Worm (Caenorhabditis elegans): ENCODE results near the gene ced-11.

The ced-11 gene

ce11 chrIII:9101212-9101611 is 18.1 kb upstream of the ced-11 start, which contains the start of gene ZK507.1:
Gene ZK507.1 (minus strand): TSS chrIII:9101312.
- TF ChIP-seq W03F9.2 (tag; optimal IDR thresholded peaks at IDR 0.05): no peak
- TF ChIP-seq him-1 (tag; optimal IDR thresholded peaks at IDR 0.05): no peak
- TF ChIP-seq dao-5 (tag; optimal IDR thresholded peaks at IDR 0.05): no peak

- TF ChIP-seq dao-5 (tag; optimal IDR thresholded peaks at IDR 0.05) (no peak), W03F9.2 (tag; optimal IDR thresholded peaks at IDR 0.05) (no peak), him-1 (tag; optimal IDR thresholded peaks at IDR 0.05) (no peak)
Observed at ce11 chrIII:9103643-9104042, 15.7 kb upstream of the ced-11 start, which contains the start of gene dos-1. Gene dos-1 (plus strand): TSS chrIII:9103943.

- TF ChIP-seq dao-5 (tag; optimal IDR thresholded peaks at IDR 0.05): no peak
- TF ChIP-seq W03F9.2 (tag; optimal IDR thresholded peaks at IDR 0.05): no peak
- peak; percentile 8 for TF ChIP-seq him-1 (tag; optimal IDR thresholded peaks at IDR 0.05)
Observed at ce11 chrIII:9104060-9104459, 15.3 kb upstream of the ced-11 start.

ce11 chrIII:9105653-9106052 is 13.7 kb upstream of the ced-11 start:
- TF ChIP-seq W03F9.2 (tag; optimal IDR thresholded peaks at IDR 0.05) (no peak), dao-5 (tag; optimal IDR thresholded peaks at IDR 0.05) (no peak), him-1 (tag; optimal IDR thresholded peaks at IDR 0.05) (no peak)

ce11 chrIII:9109172-9109571 is 10.2 kb upstream of the ced-11 start, which contains the start of gene cya-1:
Gene cya-1 (minus strand): TSS chrIII:9109272.
- TF ChIP-seq him-1 (tag; optimal IDR thresholded peaks at IDR 0.05): no peak
- TF ChIP-seq dao-5 (tag; optimal IDR thresholded peaks at IDR 0.05): no peak
- no peak for TF ChIP-seq W03F9.2 (tag; optimal IDR thresholded peaks at IDR 0.05)

- TF ChIP-seq W03F9.2 (tag; optimal IDR thresholded peaks at IDR 0.05) (no peak), dao-5 (tag; optimal IDR thresholded peaks at IDR 0.05) (no peak), him-1 (tag; optimal IDR thresholded peaks at IDR 0.05) (no peak)
Observed at ce11 chrIII:9109726-9110125, 9.6 kb upstream of the ced-11 start.

ce11 chrIII:9110270-9110669 is 9.1 kb upstream of the ced-11 start:
- TF ChIP-seq dao-5 (tag; optimal IDR thresholded peaks at IDR 0.05) (no peak), him-1 (tag; optimal IDR thresholded peaks at IDR 0.05) (no peak), W03F9.2 (tag; optimal IDR thresholded peaks at IDR 0.05) (no peak)

ce11 chrIII:9112479-9112878 is 6.9 kb upstream of the ced-11 start:
- no peak for TF ChIP-seq him-1 (tag; optimal IDR thresholded peaks at IDR 0.05)
- TF ChIP-seq W03F9.2 (tag; optimal IDR thresholded peaks at IDR 0.05): no peak
- TF ChIP-seq dao-5 (tag; optimal IDR thresholded peaks at IDR 0.05): no peak

ce11 chrIII:9114076-9114475 is 5.3 kb upstream of the ced-11 start:
- TF ChIP-seq him-1 (tag; optimal IDR thresholded peaks at IDR 0.05): no peak
- no peak for TF ChIP-seq dao-5 (tag; optimal IDR thresholded peaks at IDR 0.05)
- TF ChIP-seq W03F9.2 (tag; optimal IDR thresholded peaks at IDR 0.05): no peak

ce11 chrIII:9114649-9115048 is 4.7 kb upstream of the ced-11 start, which contains the start of gene ZK512.1:
Gene ZK512.1 (plus strand): TSS chrIII:9114949.
- no peak for TF ChIP-seq dao-5 (tag; optimal IDR thresholded peaks at IDR 0.05)

ce11 chrIII:9115745-9116144 is 3.6 kb upstream of the ced-11 start:
- TF ChIP-seq W03F9.2 (tag; optimal IDR thresholded peaks at IDR 0.05) (no peak), him-1 (tag; optimal IDR thresholded peaks at IDR 0.05) (no peak), dao-5 (tag; optimal IDR thresholded peaks at IDR 0.05) (no peak)

ce11 chrIII:9118314-9118850 is 974 bp upstream of the ced-11 start, which contains the start of gene grl-11:
Gene grl-11 (minus strand): TSS chrIII:9118364.
- TF ChIP-seq dao-5 (tag; optimal IDR thresholded peaks at IDR 0.05) (no peak), W03F9.2 (tag; optimal IDR thresholded peaks at IDR 0.05) (no peak), him-1 (tag; optimal IDR thresholded peaks at IDR 0.05) (no peak)

- TF ChIP-seq dao-5 (tag; optimal IDR thresholded peaks at IDR 0.05) (no peak), him-1 (tag; optimal IDR thresholded peaks at IDR 0.05) (no peak), W03F9.2 (tag; optimal IDR thresholded peaks at IDR 0.05) (no peak)
Observed at ce11 chrIII:9125789-9126304, 6.5 kb downstream of the ced-11 start, which contains the start of gene sec-16A.1. Gene sec-16A.1 (plus strand): TSS chrIII:9125839.

ce11 chrIII:9130588-9130987 is 11.2 kb downstream of the ced-11 start, which contains the start of gene ZK512.10:
Gene ZK512.10 (plus strand): TSS chrIII:9130888.
- TF ChIP-seq W03F9.2 (tag; optimal IDR thresholded peaks at IDR 0.05) (no peak), him-1 (tag; optimal IDR thresholded peaks at IDR 0.05) (no peak), dao-5 (tag; optimal IDR thresholded peaks at IDR 0.05) (no peak)

- TF ChIP-seq him-1 (tag; optimal IDR thresholded peaks at IDR 0.05) (no peak), dao-5 (tag; optimal IDR thresholded peaks at IDR 0.05) (no peak), W03F9.2 (tag; optimal IDR thresholded peaks at IDR 0.05) (no peak)
Observed at ce11 chrIII:9136587-9136986, 17.2 kb downstream of the ced-11 start, which contains the start of gene eat-4. Gene eat-4 (plus strand): TSS chrIII:9136887.

Measured in whole organism, L4/young adult.